1 fruit fly cellular context compared by ENCODE assay signal in the genomic region with DNA sequence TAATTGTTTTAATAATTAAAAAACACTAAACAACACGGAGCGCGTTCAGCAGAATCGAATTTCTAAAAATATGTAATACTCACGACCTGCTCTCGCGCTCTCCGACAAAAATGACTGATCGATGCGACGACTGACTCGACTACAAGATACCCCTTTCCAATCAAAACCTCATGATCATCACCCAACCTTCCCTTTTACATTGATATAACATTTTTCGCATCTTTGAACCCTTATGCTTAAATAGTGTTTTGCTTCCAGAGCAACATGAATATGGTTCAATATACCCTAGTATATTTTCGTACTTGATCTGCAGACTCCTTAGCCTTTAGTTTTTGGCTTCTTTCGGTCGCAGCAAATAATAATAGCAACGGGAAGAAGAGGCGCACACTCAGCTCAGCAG.
A peak's percentile ranks its signal among the peaks of the same experiment; 100 is the strongest.
TF ChIP-seq lines count a peak whose summit lies in the region.

No protein-coding gene starts in this region.

TF ChIP-seq in whole organism, embryonic, 481 proteins besides CTCF, POLR2A, EP300 and RAD21 (continued from another document and continues in another):
- TF ChIP-seq CG6791 (GFP tag; IDR thresholded peaks at IDR 0.05; lab: Robert Waterston, UW; ENCODE audit: partially characterized antibody) (no peak), CG16863 (GFP tag; optimal IDR thresholded peaks at IDR 0.05; lab: Kevin White, UChicago) (peak; percentile 80), CG34376 (GFP tag; optimal IDR thresholded peaks at IDR 0.05; lab: Kevin White, UChicago) (no peak), cg (GFP tag; optimal IDR thresholded peaks at IDR 0.05; lab: Kevin White, UChicago) (no peak), esg (GFP tag; conservative IDR thresholded peaks at IDR 0.05; lab: Robert Waterston, UW) (peak; percentile 72; the same call in 1 of the 2 replicates), CG18011 (GFP tag; optimal IDR thresholded peaks at IDR 0.05; lab: Kevin White, UChicago) (no peak), Vsx1 (GFP tag; optimal IDR thresholded peaks at IDR 0.05; lab: Kevin White, UChicago) (no peak), GATAe (GFP tag; conservative IDR thresholded peaks at IDR 0.05; lab: Robert Waterston, UW) (no peak), emc (GFP tag; optimal IDR thresholded peaks at IDR 0.05; lab: Kevin White, UChicago) (peak; percentile 45), CG4707 (GFP tag; optimal IDR thresholded peaks at IDR 0.05; lab: Kevin White, UChicago) (peak; percentile 3), chn (GFP tag; optimal IDR thresholded peaks at IDR 0.05; lab: Kevin White, UChicago) (peak; percentile 59), Optix (GFP tag; IDR thresholded peaks at IDR 0.05; lab: Robert Waterston, UW) (peak; percentile 78), trh (GFP tag; optimal IDR thresholded peaks at IDR 0.05; lab: Kevin White, UChicago) (peak; percentile 15), Pdp1 (GFP tag; optimal IDR thresholded peaks at IDR 0.05; lab: Kevin White, UChicago) (peak; percentile 58 to 60), CG10462 (GFP tag; optimal IDR thresholded peaks at IDR 0.05; lab: Kevin White, UChicago) (peak; percentile 49), Meics (GFP tag; optimal IDR thresholded peaks at IDR 0.05; lab: Kevin White, UChicago) (peak; percentile 64), pb (GFP tag; optimal IDR thresholded peaks at IDR 0.05; lab: Kevin White, UChicago) (peak; percentile 81), CG9932 (GFP tag; IDR thresholded peaks at IDR 0.05; lab: Robert Waterston, UW) (peak; percentile 78), Gug (GFP tag; IDR thresholded peaks at IDR 0.05; lab: Robert Waterston, UW) (peak; percentile 83), sqz (GFP tag; optimal IDR thresholded peaks at IDR 0.05; lab: Kevin White, UChicago) (no peak), Dll (GFP tag; IDR thresholded peaks at IDR 0.05; lab: Robert Waterston, UW; ENCODE audit: partially characterized antibody) (no peak), CG10959 (GFP tag; IDR thresholded peaks at IDR 0.05; lab: Robert Waterston, UW) (peak; percentile 29; the same call in 1 of the 2 replicates), D19B (GFP tag; optimal IDR thresholded peaks at IDR 0.05; lab: Kevin White, UChicago) (peak; percentile 93), CG7745 (tag; optimal IDR thresholded peaks at IDR 0.05; lab: Kevin White, UChicago) (no peak), Ravus (GFP tag; IDR thresholded peaks at IDR 0.05; lab: Robert Waterston, UW) (peak; percentile 48), gce (GFP tag; IDR thresholded peaks at IDR 0.05; lab: Robert Waterston, UW) (no peak), sc (optimal IDR thresholded peaks at IDR 0.05; lab: Kevin White, UChicago) (no peak), sc (GFP tag; optimal IDR thresholded peaks at IDR 0.05; lab: Kevin White, UChicago) (no peak), Hand (GFP tag; optimal IDR thresholded peaks at IDR 0.05; lab: Kevin White, UChicago) (no peak), CG7963 (GFP tag; IDR thresholded peaks at IDR 0.05; lab: Robert Waterston, UW; ENCODE audit: partially characterized antibody) (0 out of 3 replicates have a peak, but pooled peaks have one; percentile 26), run (tag; optimal IDR thresholded peaks at IDR 0.05; lab: Kevin White, UChicago) (peak; percentile 35), cad (GFP tag; optimal IDR thresholded peaks at IDR 0.05; lab: Kevin White, UChicago) (no peak), eyg (GFP tag; optimal IDR thresholded peaks at IDR 0.05; lab: Kevin White, UChicago) (peak; percentile 78), Atf-2 (GFP tag; optimal IDR thresholded peaks at IDR 0.05; lab: Kevin White, UChicago) (peak; percentile 72), gfzf (GFP tag; optimal IDR thresholded peaks at IDR 0.05; lab: Kevin White, UChicago) (no peak), Gsc (GFP tag; IDR thresholded peaks at IDR 0.05; lab: Robert Waterston, UW) (peak; percentile 57), CG9437 (GFP tag; optimal IDR thresholded peaks at IDR 0.05; lab: Kevin White, UChicago) (peak; percentile 51), onecut (GFP tag; IDR thresholded peaks at IDR 0.05; lab: Robert Waterston, UW) (no peak), Jarid2 (GFP tag; optimal IDR thresholded peaks at IDR 0.05; lab: Kevin White, UChicago) (peak; percentile 17), CG11723 (GFP tag; optimal IDR thresholded peaks at IDR 0.05; lab: Kevin White, UChicago) (no peak), HLHmδ (GFP tag; optimal IDR thresholded peaks at IDR 0.05; lab: Kevin White, UChicago) (no peak), da (GFP tag; optimal IDR thresholded peaks at IDR 0.05; lab: Kevin White, UChicago) (no peak), gcm (GFP tag; optimal IDR thresholded peaks at IDR 0.05; lab: Kevin White, UChicago) (no peak), az2 (GFP tag; optimal IDR thresholded peaks at IDR 0.05; lab: Kevin White, UChicago) (peak; percentile 78), Six4 (GFP tag; optimal IDR thresholded peaks at IDR 0.05; lab: Kevin White, UChicago) (peak; percentile 75), zen (tag; optimal IDR thresholded peaks at IDR 0.05; lab: Kevin White, UChicago) (no peak), hbn (GFP tag; IDR thresholded peaks at IDR 0.05; lab: Robert Waterston, UW; ENCODE audit: partially characterized antibody) (no peak), ttk (GFP tag; IDR thresholded peaks at IDR 0.05; lab: Robert Waterston, UW) (peak; percentile 83), Camta (GFP tag; optimal IDR thresholded peaks at IDR 0.05; lab: Kevin White, UChicago) (peak; percentile 69), ac (GFP tag; optimal IDR thresholded peaks at IDR 0.05; lab: Kevin White, UChicago) (no peak), CG3065 (GFP tag; optimal IDR thresholded peaks at IDR 0.05; lab: Kevin White, UChicago) (peak; percentile 41), CG1792 (GFP tag; optimal IDR thresholded peaks at IDR 0.05; lab: Kevin White, UChicago) (peak; percentile 29), CG15073 (GFP tag; optimal IDR thresholded peaks at IDR 0.05; lab: Kevin White, UChicago) (no peak), her (GFP tag; optimal IDR thresholded peaks at IDR 0.05; lab: Kevin White, UChicago) (peak; percentile 73), CG4854 (GFP tag; optimal IDR thresholded peaks at IDR 0.05; lab: Kevin White, UChicago) (no peak), Adf1 (GFP tag; IDR thresholded peaks at IDR 0.05; lab: Robert Waterston, UW) (0 out of 2 replicates have a peak, but pooled peaks have one; percentile 13), nau (GFP tag; optimal IDR thresholded peaks at IDR 0.05; lab: Kevin White, UChicago) (peak; percentile 38), p53 (GFP tag; optimal IDR thresholded peaks at IDR 0.05; lab: Kevin White, UChicago) (no peak), Ets97D (GFP tag; optimal IDR thresholded peaks at IDR 0.05; lab: Kevin White, UChicago) (peak; percentile 33), mam (GFP tag; optimal IDR thresholded peaks at IDR 0.05; lab: Kevin White, UChicago) (peak; percentile 78), MESR4 (GFP tag; optimal IDR thresholded peaks at IDR 0.05; lab: Kevin White, UChicago) (no peak), CG4424 (GFP tag; optimal IDR thresholded peaks at IDR 0.05; lab: Kevin White, UChicago) (no peak), CG10366 (GFP tag; IDR thresholded peaks at IDR 0.05; lab: Robert Waterston, UW) (peak; percentile 86), lola (GFP tag; optimal IDR thresholded peaks at IDR 0.05; lab: Kevin White, UChicago) (no peak), CG6654 (GFP tag; optimal IDR thresholded peaks at IDR 0.05; lab: Kevin White, UChicago) (peak; percentile 36), lab (GFP tag; optimal IDR thresholded peaks at IDR 0.05; lab: Kevin White, UChicago) (peak; percentile 72), jigr1 (GFP tag; IDR thresholded peaks at IDR 0.05; lab: Robert Waterston, UW) (peak; percentile 36; the same call in 1 of the 3 replicates), Hr39 (optimal IDR thresholded peaks at IDR 0.05; lab: Kevin White, UChicago) (no peak), CG12236 (GFP tag; optimal IDR thresholded peaks at IDR 0.05; lab: Kevin White, UChicago) (peak; percentile 56), CG33213 (GFP tag; optimal IDR thresholded peaks at IDR 0.05; lab: Kevin White, UChicago) (no peak), lbe (GFP tag; optimal IDR thresholded peaks at IDR 0.05; lab: Kevin White, UChicago) (no peak), Lim3 (GFP tag; IDR thresholded peaks at IDR 0.05; lab: Robert Waterston, UW) (peak; percentile 63; the same call in 1 of the 2 replicates), dan (GFP tag; IDR thresholded peaks at IDR 0.05; lab: Robert Waterston, UW) (no peak), hth (optimal IDR thresholded peaks at IDR 0.05; lab: Kevin White, UChicago) (no peak), Hr78 (GFP tag; optimal IDR thresholded peaks at IDR 0.05; lab: Kevin White, UChicago) (peak in 1 of 2 experiments; percentile 15), Hr51 (GFP tag; optimal IDR thresholded peaks at IDR 0.05; lab: Kevin White, UChicago) (peak; percentile 28 to 74), CG10267 (tag; optimal IDR thresholded peaks at IDR 0.05; lab: Kevin White, UChicago) (peak; percentile 54), CG15269 (tag; optimal IDR thresholded peaks at IDR 0.05; lab: Kevin White, UChicago) (peak; percentile 73), ranshi (GFP tag; IDR thresholded peaks at IDR 0.05; lab: Robert Waterston, UW) (peak; percentile 78; the same call in 1 of the 2 replicates), CG4820 (GFP tag; optimal IDR thresholded peaks at IDR 0.05; lab: Kevin White, UChicago) (peak; percentile 65), btn (GFP tag; optimal IDR thresholded peaks at IDR 0.05; lab: Kevin White, UChicago) (peak; percentile 65), CG8281 (tag; optimal IDR thresholded peaks at IDR 0.05; lab: Kevin White, UChicago) (no peak), dpn (GFP tag; optimal IDR thresholded peaks at IDR 0.05; lab: Kevin White, UChicago) (peak; percentile 81), hkb (optimal IDR thresholded peaks at IDR 0.05; lab: Kevin White, UChicago) (no peak), hkb (GFP tag; IDR thresholded peaks at IDR 0.05; lab: Robert Waterston, UW) (peak; percentile 82), CG30020 (tag; optimal IDR thresholded peaks at IDR 0.05; lab: Kevin White, UChicago) (no peak), CG11504 (tag; optimal IDR thresholded peaks at IDR 0.05; lab: Kevin White, UChicago) (peak; percentile 77), repo (GFP tag; optimal IDR thresholded peaks at IDR 0.05; lab: Kevin White, UChicago) (peak; percentile 63), CG1024 (GFP tag; IDR thresholded peaks at IDR 0.05; lab: Robert Waterston, UW) (peak; percentile 76), CG10979 (tag; optimal IDR thresholded peaks at IDR 0.05; lab: Kevin White, UChicago) (peak; percentile 68), Oli (tag; optimal IDR thresholded peaks at IDR 0.05; lab: Kevin White, UChicago) (peak; percentile 81), sisA (GFP tag; IDR thresholded peaks at IDR 0.05; lab: Robert Waterston, UW) (peak; percentile 79), TFAM (GFP tag; optimal IDR thresholded peaks at IDR 0.05; lab: Kevin White, UChicago) (no peak), CG1602 (GFP tag; optimal IDR thresholded peaks at IDR 0.05; lab: Kevin White, UChicago) (peak; percentile 60), nom (GFP tag; optimal IDR thresholded peaks at IDR 0.05; lab: Kevin White, UChicago) (no peak), pita (GFP tag; optimal IDR thresholded peaks at IDR 0.05; lab: Kevin White, UChicago) (no peak), CG18764 (GFP tag; optimal IDR thresholded peaks at IDR 0.05; lab: Kevin White, UChicago) (peak; percentile 51), CG3847 (GFP tag; IDR thresholded peaks at IDR 0.05; lab: Robert Waterston, UW) (peak; percentile 57), tx (GFP tag; optimal IDR thresholded peaks at IDR 0.05; lab: Kevin White, UChicago) (peak; percentile 54), CG13123 (GFP tag; optimal IDR thresholded peaks at IDR 0.05; lab: Kevin White, UChicago) (peak; percentile 70), CG18619 (GFP tag; optimal IDR thresholded peaks at IDR 0.05; lab: Kevin White, UChicago) (peak; percentile 56), tgo (GFP tag; IDR thresholded peaks at IDR 0.05; lab: Robert Waterston, UW) (peak; percentile 84), NC2β (GFP tag; optimal IDR thresholded peaks at IDR 0.05; lab: Kevin White, UChicago) (peak; percentile 63), sr (GFP tag; IDR thresholded peaks at IDR 0.05; lab: Robert Waterston, UW) (peak; percentile 69; the same call in 2 of the 3 replicates), tap (tag; optimal IDR thresholded peaks at IDR 0.05; lab: Kevin White, UChicago) (peak; percentile 59), Bdp1 (GFP tag; optimal IDR thresholded peaks at IDR 0.05; lab: Kevin White, UChicago) (peak; percentile 49), CG11093 (GFP tag; IDR thresholded peaks at IDR 0.05; lab: Robert Waterston, UW) (peak; percentile 70; the same call in 1 of the 3 replicates), CG14860 (GFP tag; IDR thresholded peaks at IDR 0.05; lab: Robert Waterston, UW; ENCODE audit: partially characterized antibody) (peak; percentile 58; the same call in 1 of the 3 replicates), br (optimal IDR thresholded peaks at IDR 0.05; lab: Kevin White, UChicago) (no peak), sob (GFP tag; IDR thresholded peaks at IDR 0.05; lab: Robert Waterston, UW) (peak; percentile 79), CG4404 (GFP tag; IDR thresholded peaks at IDR 0.05; lab: Robert Waterston, UW) (peak; percentile 58), tna (GFP tag; IDR thresholded peaks at IDR 0.05; lab: Robert Waterston, UW; ENCODE audit: partially characterized antibody) (no peak), oc (tag; optimal IDR thresholded peaks at IDR 0.05; lab: Kevin White, UChicago) (peak; percentile 76), CG33557 (GFP tag; optimal IDR thresholded peaks at IDR 0.05; lab: Kevin White, UChicago) (no peak), CG6765 (GFP tag; optimal IDR thresholded peaks at IDR 0.05; lab: Kevin White, UChicago) (peak; percentile 5), CG34224 (GFP tag; IDR thresholded peaks at IDR 0.05; lab: Robert Waterston, UW; ENCODE audit: partially characterized antibody) (0 out of 3 replicates have a peak, but pooled peaks have one; percentile 15), schlank (tag; optimal IDR thresholded peaks at IDR 0.05; lab: Kevin White, UChicago) (peak; percentile 7), CrebB (tag; optimal IDR thresholded peaks at IDR 0.05; lab: Kevin White, UChicago) (no peak), Oaz (GFP tag; IDR thresholded peaks at IDR 0.05; lab: Robert Waterston, UW) (peak; percentile 20; the same call in 1 of the 2 replicates), ham (GFP tag; IDR thresholded peaks at IDR 0.05; lab: Robert Waterston, UW) (no peak), vvl (GFP tag; IDR thresholded peaks at IDR 0.05; lab: Robert Waterston, UW) (peak; percentile 91), fru (optimal IDR thresholded peaks at IDR 0.05; lab: Kevin White, UChicago) (no peak), Fer1 (GFP tag; optimal IDR thresholded peaks at IDR 0.05; lab: Kevin White, UChicago) (no peak), Mad (GFP tag; optimal IDR thresholded peaks at IDR 0.05; lab: Kevin White, UChicago) (peak; percentile 48), inv (GFP tag; IDR thresholded peaks at IDR 0.05; lab: Robert Waterston, UW; ENCODE audit: partially characterized antibody) (no peak), ash1 (GFP tag; optimal IDR thresholded peaks at IDR 0.05; lab: Kevin White, UChicago) (no peak)
